Worm (Caenorhabditis elegans) whole organism, dauer: Measurements from ENCODE around the gene taf-7.1.

ENCODE experiments used
- unc-62 ChIP-seq: sonication (generic microtip); optimal IDR thresholded peaks from 2 replicates; lab custom pipeline; 2017; ENCODE audit warnings: missing biosample characterization, missing genetic modification reagents, missing genetic modification characterization

The taf-7.1 gene

DNA sequence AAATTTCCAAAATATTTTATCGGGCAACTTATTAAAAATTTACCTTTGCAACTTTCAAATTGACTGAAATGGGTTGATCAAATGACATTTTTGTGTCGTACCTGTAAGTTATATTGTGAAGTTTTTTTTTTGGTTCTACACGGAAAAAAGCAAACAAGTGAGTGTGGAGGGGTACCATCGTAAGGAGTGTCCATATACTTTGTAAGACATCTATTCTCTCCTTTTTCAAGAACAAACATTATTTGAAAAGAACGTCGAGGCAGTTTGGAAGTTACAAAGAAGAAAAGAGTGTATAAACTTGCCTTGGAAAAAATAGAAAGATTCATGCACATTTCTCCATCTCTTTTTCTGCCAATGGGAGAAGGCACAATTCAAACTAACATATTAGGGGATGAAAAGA lies at the start of gene taf-7.1:
taf-7.1 (minus strand) TSS at position 101 of the 400 bp plus-strand sequence.
- TF ChIP-seq unc-62 (GFP tag; lab: Kevin White, UChicago) = no peak

DNA sequence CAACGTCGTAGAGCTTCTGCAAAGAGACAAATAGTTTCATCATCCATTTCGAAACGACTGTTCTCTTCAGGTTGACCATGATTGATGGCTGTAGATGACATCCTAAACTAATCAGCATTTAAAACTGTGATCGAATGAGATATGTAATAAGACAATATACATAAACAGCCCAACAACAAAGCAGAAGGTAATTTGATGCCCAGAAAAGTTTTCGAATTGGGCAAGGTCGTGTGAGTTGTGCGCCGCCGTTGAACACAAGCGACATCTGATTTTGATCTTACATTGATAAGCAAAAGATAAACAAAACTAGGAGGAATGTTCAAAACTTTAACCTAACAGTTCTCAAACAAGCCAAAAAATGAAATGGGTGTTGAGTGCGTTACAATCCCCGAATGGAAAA lies 48.3 kb upstream of the taf-7.1 start, which contains the start of gene Y62H9A.7:
Y62H9A.7 (minus strand) TSS at position 101 of the 400 bp plus-strand sequence.
- no peak for TF ChIP-seq unc-62 (GFP tag; lab: Kevin White, UChicago)

DNA sequence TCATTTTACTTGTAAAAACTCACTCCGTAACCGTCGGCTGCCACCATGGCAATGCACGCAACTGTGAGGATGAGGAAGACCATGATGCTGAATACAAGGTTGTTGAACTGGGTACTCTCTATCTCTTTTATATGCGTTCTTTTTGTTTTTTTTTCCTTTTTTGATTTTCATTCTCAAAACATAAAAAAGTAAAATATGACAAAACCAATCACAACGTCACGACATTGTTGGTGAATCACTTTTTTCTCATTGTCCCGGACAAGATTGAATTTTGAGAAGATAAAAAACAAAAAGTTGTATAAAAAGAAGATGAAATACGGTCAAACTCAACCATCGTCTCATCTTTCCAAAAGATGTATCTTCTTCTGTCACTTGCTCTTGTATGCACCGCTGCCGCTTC lies 45.5 kb upstream of the taf-7.1 start, which contains the start of the genes Y62H9A.5 and ule-5:
Y62H9A.5 (minus strand) TSS at position 101 of the 400 bp plus-strand sequence.
ule-5 (plus strand) TSS at position 328 of the 400 bp plus-strand sequence.
- TF ChIP-seq unc-62 (GFP tag; lab: Kevin White, UChicago) = no peak

DNA sequence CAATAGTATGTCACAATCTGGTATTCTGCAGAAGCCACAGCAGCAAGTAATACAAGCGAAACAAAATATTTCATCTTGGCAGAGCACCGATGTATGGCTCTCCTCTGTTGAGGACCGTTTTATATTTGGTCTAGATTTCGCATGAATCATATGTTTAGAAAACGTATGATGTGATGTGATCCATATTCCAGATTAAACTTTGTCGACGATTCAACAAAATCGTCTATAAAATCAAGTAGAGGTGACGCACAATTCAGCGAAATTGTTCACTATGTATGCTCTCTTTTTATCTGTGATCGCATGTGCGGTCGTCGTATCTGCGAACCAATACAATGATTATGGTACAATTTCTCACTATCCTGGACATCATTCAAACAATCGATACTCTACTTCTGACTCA lies 42.6 kb upstream of the taf-7.1 start, which contains the start of the genes Y62H9A.3 and Y62H9A.4:
Y62H9A.3 (minus strand) TSS at position 101 of the 400 bp plus-strand sequence.
Y62H9A.4 (plus strand) TSS at position 256 of the 400 bp plus-strand sequence.
- TF ChIP-seq unc-62 (GFP tag; lab: Kevin White, UChicago) = no peak

DNA sequence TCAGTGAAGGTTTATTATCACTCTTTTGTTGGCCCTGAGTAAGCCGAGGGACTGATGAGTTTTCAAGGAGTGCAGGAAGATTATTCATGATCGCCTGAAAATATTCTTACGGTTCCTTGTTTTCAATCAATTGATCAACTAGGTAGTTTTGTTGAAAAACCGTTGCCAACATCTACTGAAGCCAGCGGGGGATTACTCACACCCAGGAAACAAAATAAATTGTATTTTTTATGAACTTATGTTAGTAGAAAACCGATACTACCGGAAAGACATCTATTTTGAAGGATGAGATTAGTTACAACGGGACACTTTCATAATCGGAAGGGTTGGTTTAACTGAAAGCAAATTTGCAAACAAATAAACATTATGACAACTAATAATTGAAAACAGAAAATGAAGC lies 40.8 kb upstream of the taf-7.1 start, which contains the start of gene Y62H9A.2:
Y62H9A.2 (minus strand) TSS at position 101 of the 400 bp plus-strand sequence.
- TF ChIP-seq unc-62 (GFP tag; lab: Kevin White, UChicago) = no peak

DNA sequence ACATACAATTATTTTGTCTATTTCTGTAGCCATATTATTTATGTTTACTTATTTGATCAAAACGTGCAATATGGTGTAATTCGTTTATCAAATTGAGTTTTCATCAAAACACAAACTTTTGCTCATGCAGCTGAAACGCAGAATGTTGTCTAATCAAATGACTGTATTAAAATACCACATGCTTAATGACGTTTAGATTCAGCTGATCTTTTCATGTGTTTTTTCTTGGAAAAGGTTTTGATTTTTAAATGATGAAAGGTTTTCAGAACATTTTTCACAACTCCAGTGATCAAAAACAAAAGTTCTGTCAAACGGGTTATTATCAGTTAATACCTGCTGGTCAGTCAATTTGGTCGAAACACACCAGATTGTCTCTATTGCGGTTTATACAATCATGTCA lies 38.0 kb upstream of the taf-7.1 start, which contains the start of gene Y62H9A.1:
Y62H9A.1 (plus strand) TSS at position 282 of the 400 bp plus-strand sequence.
- TF ChIP-seq unc-62 (GFP tag; lab: Kevin White, UChicago) = no peak

DNA sequence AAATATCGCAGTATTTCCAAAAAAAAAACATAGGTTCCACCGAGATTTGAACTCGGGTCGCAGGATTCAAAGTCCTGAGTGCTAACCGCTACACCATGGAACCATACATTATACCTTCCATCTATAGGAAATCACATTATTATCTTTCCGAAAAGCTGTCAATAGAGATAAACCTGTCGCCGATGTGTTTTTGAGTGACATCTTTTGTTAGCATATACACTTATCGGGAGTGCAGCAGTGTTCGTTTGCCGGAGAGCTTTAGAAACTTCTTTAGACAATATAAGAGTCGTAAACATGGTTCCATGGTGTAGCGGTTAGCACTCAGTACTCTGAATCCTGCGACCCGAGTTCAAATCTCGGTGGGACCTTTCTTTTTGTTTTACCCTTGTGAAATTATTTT lies 34.9 kb upstream of the taf-7.1 start:
- no peak for TF ChIP-seq unc-62 (GFP tag; lab: Kevin White, UChicago)

DNA sequence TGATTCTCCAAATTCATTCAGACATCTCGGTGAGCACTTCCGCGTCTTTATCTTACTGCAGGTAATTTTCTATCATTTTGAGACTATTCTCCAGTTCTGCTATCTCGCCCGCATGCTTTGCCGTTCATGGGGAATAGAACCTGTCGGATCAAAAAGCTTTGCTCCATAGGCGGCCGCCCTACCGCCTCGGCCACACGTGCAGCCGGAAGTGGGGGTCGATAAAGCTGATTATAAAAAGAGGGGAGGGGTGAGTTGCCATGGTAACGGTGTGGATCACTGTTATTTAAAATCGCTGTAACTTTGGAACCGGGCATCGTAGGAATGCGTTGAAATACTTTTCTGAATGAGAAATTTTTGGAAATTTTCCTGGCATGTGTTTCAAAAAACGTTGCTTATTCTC lies 33.1 kb upstream of the taf-7.1 start:
- TF ChIP-seq unc-62 (GFP tag; lab: Kevin White, UChicago) = no peak

DNA sequence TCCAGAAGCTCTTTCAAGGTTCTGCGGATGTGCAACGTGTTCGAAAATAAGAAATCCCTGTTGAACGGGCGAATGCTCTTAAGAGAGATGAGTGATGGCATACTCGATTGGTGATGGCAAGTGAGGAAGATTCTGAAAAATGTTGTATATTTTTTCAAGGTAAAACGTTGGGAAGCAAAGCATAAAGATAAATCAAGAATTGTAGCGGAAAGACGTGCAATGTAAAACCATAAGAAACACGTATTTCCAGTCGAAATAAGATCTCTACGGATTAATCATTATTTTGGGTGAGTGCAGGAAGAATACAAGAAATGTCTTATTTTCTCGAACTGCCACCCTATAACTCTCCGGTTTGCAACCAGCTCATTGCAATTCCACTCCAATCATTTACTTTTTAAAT lies 32.0 kb upstream of the taf-7.1 start, which contains the start of gene dot-1.2:
dot-1.2 (minus strand) TSS at position 101 of the 400 bp plus-strand sequence.
- TF ChIP-seq unc-62 (GFP tag; lab: Kevin White, UChicago) = no peak

DNA sequence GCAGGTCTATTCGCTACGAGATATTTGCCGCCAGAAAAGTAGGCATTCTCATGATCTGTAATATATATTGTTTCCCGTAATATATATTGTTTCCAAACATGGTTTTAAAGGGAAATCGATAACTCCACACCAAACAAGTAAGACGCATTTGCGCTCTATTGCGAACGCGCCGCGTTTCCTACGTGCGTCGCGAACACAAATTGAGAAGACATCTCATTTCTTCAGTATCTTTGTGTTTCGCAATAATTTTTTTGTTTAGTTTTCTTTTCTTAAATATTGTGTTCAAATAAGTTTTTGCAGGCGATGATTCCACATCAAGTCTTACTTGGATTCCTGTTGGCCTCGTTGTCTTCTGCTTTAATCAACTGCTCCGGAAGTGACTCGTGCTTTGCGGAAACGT lies 27.8 kb upstream of the taf-7.1 start, which contains the start of gene F54F7.6:
F54F7.6 (plus strand) TSS at position 301 of the 400 bp plus-strand sequence.
- TF ChIP-seq unc-62 (GFP tag; lab: Kevin White, UChicago) = no peak

DNA sequence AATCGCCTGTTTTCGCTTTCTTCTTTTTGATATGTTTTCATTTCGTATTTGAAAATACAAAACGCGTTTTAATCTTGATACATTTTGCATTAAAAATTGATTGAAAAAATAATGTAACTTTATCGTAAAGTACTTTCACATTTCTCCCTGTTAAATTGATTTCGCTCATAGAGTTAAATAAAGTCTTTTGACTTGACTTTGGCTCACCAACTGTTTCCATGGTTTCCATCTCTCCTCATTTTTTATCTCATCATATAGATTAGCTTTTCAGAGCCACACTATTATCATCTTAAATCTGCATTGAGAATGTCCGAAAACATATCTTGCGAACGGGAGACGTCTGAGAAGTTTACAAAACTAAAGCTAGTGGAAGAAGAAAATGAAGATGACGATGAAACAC lies 26.0 kb upstream of the taf-7.1 start, which contains the start of gene F54F7.10:
F54F7.10 (plus strand) TSS at position 301 of the 400 bp plus-strand sequence.
- no peak for TF ChIP-seq unc-62 (GFP tag; lab: Kevin White, UChicago)

DNA sequence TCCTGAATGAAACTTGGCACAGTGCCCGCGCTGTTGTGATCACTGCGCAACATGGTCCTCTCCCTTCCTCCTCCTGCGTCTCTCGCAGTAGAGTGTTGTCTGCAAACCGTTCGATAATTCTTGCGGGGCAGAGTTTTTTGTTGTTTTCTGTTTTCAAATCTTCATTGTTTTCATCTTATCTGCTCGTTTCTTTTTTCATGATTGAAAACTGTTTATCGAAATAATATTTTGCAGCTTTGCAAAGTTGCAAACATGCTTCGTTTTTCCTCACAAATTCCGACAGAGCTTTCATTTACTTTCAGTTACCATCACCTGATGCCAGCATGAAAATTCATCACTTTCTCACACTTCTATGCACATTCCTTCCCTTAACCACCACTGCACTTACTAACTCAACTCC lies 19.9 kb upstream of the taf-7.1 start, which contains the start of gene mes-1:
mes-1 (plus strand) TSS at position 301 of the 400 bp plus-strand sequence.
- TF ChIP-seq unc-62 (GFP tag; lab: Kevin White, UChicago) = no peak

DNA sequence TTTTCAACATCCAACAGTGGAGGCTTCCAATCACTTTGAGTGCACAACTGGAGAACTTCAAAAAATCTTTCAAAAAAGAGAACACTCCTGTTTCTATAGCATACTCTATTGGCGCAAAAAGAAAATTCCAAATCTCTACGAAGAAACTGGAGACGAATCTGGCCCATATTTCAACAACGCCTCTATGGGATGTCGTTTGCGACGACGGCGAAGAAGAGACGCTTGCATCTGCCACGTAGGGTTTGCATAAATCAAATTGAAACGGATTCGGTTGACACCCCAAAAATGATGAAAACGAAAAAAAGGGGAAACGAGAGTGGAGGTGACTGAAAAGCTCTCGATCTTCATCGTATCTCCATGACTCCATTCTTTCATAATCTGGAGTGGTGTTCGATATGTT lies 18.9 kb upstream of the taf-7.1 start:
- no peak for TF ChIP-seq unc-62 (GFP tag; lab: Kevin White, UChicago)

DNA sequence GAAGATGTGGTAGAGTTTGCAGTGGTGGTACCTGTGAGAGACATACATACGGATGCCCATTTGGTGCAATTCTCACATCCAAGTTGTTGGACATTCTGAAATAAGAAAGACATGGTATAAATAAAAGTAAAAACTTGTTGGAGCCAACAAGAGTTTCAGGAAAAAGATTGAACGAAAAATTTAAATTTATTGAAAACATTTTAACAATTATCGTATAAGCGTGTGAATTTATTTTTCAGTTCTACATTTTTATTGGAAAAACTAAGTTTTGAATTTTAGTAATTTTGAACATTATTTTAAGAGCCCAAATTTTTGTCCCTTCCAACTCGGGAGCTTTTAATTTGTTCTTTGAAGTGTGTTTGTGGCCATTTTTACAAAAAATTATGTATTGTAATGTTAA lies 17.6 kb upstream of the taf-7.1 start, which contains the start of gene F54F7.8:
F54F7.8 (minus strand) TSS at position 101 of the 400 bp plus-strand sequence.
- no peak for TF ChIP-seq unc-62 (GFP tag; lab: Kevin White, UChicago)

DNA sequence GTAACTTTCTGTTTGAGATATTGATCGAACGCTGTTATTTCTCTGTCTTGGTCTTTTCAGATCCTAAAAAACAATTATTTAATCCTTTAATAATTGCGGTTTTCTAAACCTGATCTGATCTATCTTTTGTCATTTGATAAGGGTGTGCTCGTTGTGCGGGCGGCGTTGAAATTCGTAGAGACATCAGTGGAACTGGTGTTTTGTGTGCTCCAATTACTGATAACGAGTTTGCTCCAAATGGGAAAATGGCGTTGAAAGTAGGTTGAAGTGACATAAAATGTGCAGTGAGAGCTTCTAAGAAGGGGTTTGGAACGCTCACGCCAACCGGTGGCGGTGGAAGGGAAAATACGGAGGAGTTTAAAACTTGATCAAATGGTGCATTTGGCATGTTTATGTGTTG lies 17.2 kb upstream of the taf-7.1 start:
- no peak for TF ChIP-seq unc-62 (GFP tag; lab: Kevin White, UChicago)

DNA sequence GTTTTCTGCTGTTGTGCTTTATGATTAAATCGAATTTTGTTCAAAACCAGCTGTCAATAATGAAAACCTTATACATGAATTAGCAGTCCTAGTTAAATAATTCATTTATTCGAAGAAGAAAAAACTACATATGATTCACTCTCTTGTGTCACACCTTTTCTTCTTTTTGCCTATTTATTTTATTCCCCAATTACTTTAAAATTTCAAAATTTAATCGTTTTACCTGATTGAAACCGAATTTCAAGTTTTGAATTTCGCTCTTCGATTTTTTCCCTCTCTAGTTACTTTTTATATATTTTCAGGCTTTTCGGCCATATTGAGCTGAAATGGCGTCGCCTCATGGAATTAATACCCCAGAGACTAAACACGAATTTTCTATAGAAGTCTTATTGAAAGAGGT lies 15.2 kb upstream of the taf-7.1 start, which contains the start of gene xtr-1:
xtr-1 (plus strand) TSS at position 301 of the 400 bp plus-strand sequence.
- TF ChIP-seq unc-62 (GFP tag; lab: Kevin White, UChicago) = no peak

DNA sequence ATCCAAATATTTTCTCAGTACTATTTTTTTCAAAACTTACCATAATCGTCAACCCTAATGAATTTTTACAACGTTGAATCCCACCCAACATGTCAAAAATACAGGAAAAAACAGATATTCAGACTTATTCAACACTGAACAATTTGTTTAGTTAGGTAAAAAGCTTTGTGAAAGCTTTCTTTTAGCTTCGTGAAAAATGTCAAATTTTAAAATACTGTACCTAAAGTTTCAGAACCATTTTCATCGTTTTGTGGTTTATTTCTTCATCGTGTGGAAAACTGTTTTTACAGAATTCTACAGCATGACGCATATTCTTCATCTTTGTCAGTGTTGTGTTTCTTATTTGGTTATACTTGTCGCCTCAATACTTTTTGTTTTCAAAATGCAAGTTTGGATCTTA lies 13.3 kb upstream of the taf-7.1 start, which contains the start of gene F54F7.14:
F54F7.14 (plus strand) TSS at position 301 of the 400 bp plus-strand sequence.
- no peak for TF ChIP-seq unc-62 (GFP tag; lab: Kevin White, UChicago)
